Worm (Caenorhabditis elegans): ENCODE data around the gene F54H12.8.

DNA sequence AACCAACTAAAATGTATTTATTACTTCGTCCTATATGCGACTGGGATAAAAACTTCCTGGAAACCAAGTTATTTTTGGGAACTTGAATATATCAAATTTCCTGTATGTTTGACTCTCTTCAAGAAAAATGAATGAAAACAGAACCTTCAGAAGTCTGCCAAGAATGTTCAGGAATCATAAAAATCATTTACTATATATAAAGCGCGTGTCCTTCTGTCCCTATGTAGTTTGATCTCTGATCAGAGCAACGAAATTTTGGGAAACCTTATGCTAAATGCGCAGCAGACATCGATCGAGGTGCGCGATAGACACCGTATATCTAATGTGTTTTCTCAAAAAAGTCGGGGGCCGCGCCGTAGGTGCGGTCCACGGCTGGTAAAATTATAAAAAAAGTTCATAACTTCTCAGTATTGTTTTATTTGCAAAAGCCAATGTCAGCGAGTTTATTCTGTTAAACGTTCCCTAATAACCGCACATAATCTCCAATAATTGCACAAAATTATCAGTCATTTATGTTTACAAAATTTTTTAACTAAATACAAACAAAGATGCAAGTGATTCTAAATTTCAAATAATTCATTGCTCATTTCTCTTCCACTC, 28.5 kb upstream of the F54H12.8 start:
- TF ChIP-seq aly-1 (tag; optimal IDR thresholded peaks at IDR 0.05) (no peak), tbx-11 (GFP tag; IDR thresholded peaks at IDR 0.05) (no peak), tbx-37 (GFP tag; conservative IDR thresholded peaks at IDR 0.05) (no peak), F13C5.2 (tag; optimal IDR thresholded peaks at IDR 0.05) (no peak), hnd-1 (tag; optimal IDR thresholded peaks at IDR 0.05) (no peak), ama-1 (optimal IDR thresholded peaks at IDR 0.05) (no peak), flt-1 (GFP tag; IDR thresholded peaks at IDR 0.05) (no peak), ceh-13 (GFP tag; optimal IDR thresholded peaks at IDR 0.05) (no peak), sea-1 (GFP tag; conservative IDR thresholded peaks at IDR 0.05) (no peak), ceh-36 (tag; optimal IDR thresholded peaks at IDR 0.05) (no peak), tra-4 (tag; optimal IDR thresholded peaks at IDR 0.05) (no peak), scrt-1 (GFP tag; IDR thresholded peaks at IDR 0.05) (no peak), B0310.2 (tag; optimal IDR thresholded peaks at IDR 0.05) (no peak), pes-1 (GFP tag; IDR thresholded peaks at IDR 0.05) (no peak)

Measured in whole organism, early embryonic.